Fruit fly (Drosophila melanogaster) whole organism: Measurements from ENCODE around the gene CG11723.

Source experiments
- CG8478 ChIP-seq: fragments of >200 bp; optimal IDR thresholded peaks from 2 replicates; lab custom pipeline; 2018; ENCODE audit warnings: inconsistent platforms
- Dll ChIP-seq: fragments of >200 bp; optimal IDR thresholded peaks from 2 replicates; lab custom pipeline; 2017
- EcR ChIP-seq, 2 experiments: fragments of >200 bp; optimal IDR thresholded peaks; 2 replicates each; lab custom pipeline; 2017; ENCODE audit warnings: missing biosample characterization in 2 of 2, missing genetic modification characterization in 2 of 2, missing genetic modification reagents in 2 of 2
- pan ChIP-seq: fragments of >200 bp; optimal IDR thresholded peaks from 2 replicates; lab custom pipeline; 2017
- psq ChIP-seq: fragments of >200 bp; optimal IDR thresholded peaks from 2 replicates; lab custom pipeline; 2017
- usp ChIP-seq: fragments of >200 bp; optimal IDR thresholded peaks from 2 replicates; lab custom pipeline; 2017; ENCODE audit warnings: missing biosample characterization, missing genetic modification characterization, mixed read lengths

dm6 chr2L:2184659-2185058, 37.6 kb upstream of the CG11723 start:
- no peak for TF ChIP-seq pan (lab: Kevin White, UChicago)
- TF ChIP-seq Dll: no peak
- no peak for TF ChIP-seq EcR (GFP tag; optimal IDR thresholded peaks at IDR 0.05; lab: Kevin White, UChicago)
- no peak for TF ChIP-seq psq (lab: Kevin White, UChicago)
- no peak for TF ChIP-seq usp (GFP tag; lab: Kevin White, UChicago)
- no peak for TF ChIP-seq CG8478 (lab: Kevin White, UChicago)
